Fruit fly (Drosophila melanogaster) whole organism, wandering third instar larva: Measurements from ENCODE around the gene elg1.

Experiments used
- CG32264 ChIP-seq: fragments of 200-800 bp; sonication (Bioruptor generic); optimal IDR thresholded peaks from 2 replicates; lab custom pipeline; 2016; ENCODE audit warnings: missing biosample characterization, missing genetic modification characterization
- CrebA ChIP-seq: fragments of 200-800 bp; sonication (Bioruptor generic); optimal IDR thresholded peaks from 2 replicates; lab custom pipeline; 2016; ENCODE audit warnings: missing biosample characterization, mild to moderate bottlenecking, missing genetic modification characterization, borderline replicate concordance
- GATAd ChIP-seq: sonication (Bioruptor generic); optimal IDR thresholded peaks from 2 replicates; lab custom pipeline; 2016; ENCODE audit warnings: missing biosample characterization, missing genetic modification characterization
- Hr78 ChIP-seq: fragments of >200 bp; optimal IDR thresholded peaks from 2 replicates; lab custom pipeline; 2017; ENCODE audit warnings: missing biosample characterization, missing genetic modification characterization
- Hr83 ChIP-seq: fragments of 200-300 bp; sonication (Bioruptor generic); optimal IDR thresholded peaks from 2 replicates; lab custom pipeline; 2016; ENCODE audit warnings: missing biosample characterization, mild to moderate bottlenecking, missing genetic modification characterization, moderate library complexity; ENCODE audit not compliant: poor library complexity, severe bottlenecking
- Sp1 ChIP-seq: fragments of 200-800 bp; sonication (Bioruptor generic); optimal IDR thresholded peaks from 3 replicates; lab custom pipeline; 2019; ENCODE audit warnings: missing biosample characterization, mild to moderate bottlenecking, missing genetic modification characterization, moderate library complexity
- br ChIP-seq: fragments of 200-800 bp; sonication (Bioruptor generic); optimal IDR thresholded peaks from 2 replicates; lab custom pipeline; 2016; ENCODE audit warnings: missing biosample characterization, missing genetic modification characterization
- dsf ChIP-seq: sonication (Bioruptor generic); optimal IDR thresholded peaks from 2 replicates; lab custom pipeline; 2016; ENCODE audit warnings: missing biosample characterization, missing genetic modification characterization, borderline replicate concordance
- ey ChIP-seq: fragments of 200-800 bp; sonication (Bioruptor generic); optimal IDR thresholded peaks from 2 replicates; lab custom pipeline; 2016; ENCODE audit warnings: missing biosample characterization, missing genetic modification characterization
- h ChIP-seq: fragments of 200-800 bp; sonication (Bioruptor generic); optimal IDR thresholded peaks from 3 replicates; lab custom pipeline; 2016; ENCODE audit warnings: missing biosample characterization, mild to moderate bottlenecking, missing genetic modification characterization
- psq ChIP-seq: fragments of 200-800 bp; sonication (Bioruptor generic); optimal IDR thresholded peaks from 3 replicates; lab custom pipeline; 2017; ENCODE audit warnings: missing biosample characterization, mild to moderate bottlenecking, missing genetic modification characterization, moderate library complexity
- rgr ChIP-seq: fragments of 200-800 bp; sonication (Bioruptor generic); optimal IDR thresholded peaks from 3 replicates; lab custom pipeline; 2016; ENCODE audit warnings: missing biosample characterization, mild to moderate bottlenecking, missing genetic modification characterization
- usp ChIP-seq: fragments of >200 bp; optimal IDR thresholded peaks from 2 replicates; lab custom pipeline; 2017; ENCODE audit warnings: missing biosample characterization, missing genetic modification characterization

DNA sequence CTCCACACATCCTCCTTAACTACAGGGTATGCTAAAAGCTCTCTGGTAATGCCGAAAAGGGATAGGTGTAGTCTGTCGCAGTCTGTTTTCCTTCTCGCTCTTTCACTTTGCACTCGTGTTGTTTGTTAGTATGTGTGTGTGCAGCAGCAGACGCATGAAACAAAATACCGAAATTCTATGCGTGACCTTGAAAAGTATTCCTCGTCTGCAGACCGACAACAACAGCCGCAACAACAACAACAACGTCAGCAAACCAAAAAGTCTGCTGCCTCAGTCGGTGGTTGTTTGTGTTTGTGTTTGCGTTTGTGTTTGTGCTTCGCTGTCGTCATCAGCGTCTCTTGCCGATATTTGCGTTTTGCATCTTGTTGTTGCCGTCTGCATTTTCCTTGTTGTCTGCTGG, 46.6 kb downstream of the elg1 start:
- no peak for TF ChIP-seq br
- TF ChIP-seq Hr83, result peak; percentile 78
- TF ChIP-seq Hr78 (GFP tag; lab: Kevin White, UChicago), result no peak
- no peak for TF ChIP-seq ey
- TF ChIP-seq GATAd (GFP tag; lab: Kevin White, UChicago), result no peak
- no peak for TF ChIP-seq usp (GFP tag; lab: Kevin White, UChicago)
- no peak for TF ChIP-seq dsf (GFP tag; lab: Kevin White, UChicago)
- no peak for TF ChIP-seq CrebA (GFP tag; lab: Kevin White, UChicago)
- TF ChIP-seq psq (GFP tag; lab: Kevin White, UChicago), result no peak
- no peak for TF ChIP-seq CG32264 (GFP tag; lab: Kevin White, UChicago)
- no peak for TF ChIP-seq rgr (GFP tag; lab: Kevin White, UChicago)
- TF ChIP-seq h (GFP tag; lab: Kevin White, UChicago), result no peak
- no peak for TF ChIP-seq Sp1
